Fruit fly (Drosophila melanogaster): ENCODE measurements around the gene CG31219.

The CG31219 gene

dm6 chr3R:19672905-19673304 is 22.1 kb downstream of the CG31219 start:
- TF ChIP-seq CG17801 (GFP tag; optimal IDR thresholded peaks at IDR 0.05; ENCODE audit: partially characterized antibody): no peak

dm6 chr3R:19679832-19680231 is 29.0 kb downstream of the CG31219 start:
- TF ChIP-seq CG17801 (GFP tag; optimal IDR thresholded peaks at IDR 0.05; ENCODE audit: partially characterized antibody): no peak

- TF ChIP-seq CG17801 (GFP tag; optimal IDR thresholded peaks at IDR 0.05; ENCODE audit: partially characterized antibody): no peak
These were observed 31.6 kb downstream of the CG31219 start for dm6 chr3R:19682424-19682823.
